Worm (Caenorhabditis elegans): Measurements from ENCODE around the gene Y57G11B.5.

- TF ChIP-seq scrt-1 (GFP tag; IDR thresholded peaks at IDR 0.05): no peak
- TF ChIP-seq flt-1 (GFP tag; IDR thresholded peaks at IDR 0.05): no peak
- TF ChIP-seq ama-1 (optimal IDR thresholded peaks at IDR 0.05): no peak
- no peak for TF ChIP-seq tra-4 (tag; optimal IDR thresholded peaks at IDR 0.05)
- TF ChIP-seq hmbx-1 (tag; optimal IDR thresholded peaks at IDR 0.05): no peak
- no peak for TF ChIP-seq sea-1 (GFP tag; conservative IDR thresholded peaks at IDR 0.05)
- TF ChIP-seq ceh-36 (tag; optimal IDR thresholded peaks at IDR 0.05): no peak
- TF ChIP-seq pes-1 (GFP tag; IDR thresholded peaks at IDR 0.05): no peak
- no peak for TF ChIP-seq F13C5.2 (tag; optimal IDR thresholded peaks at IDR 0.05)
- TF ChIP-seq tbx-11 (GFP tag; IDR thresholded peaks at IDR 0.05): no peak
- TF ChIP-seq ceh-13 (GFP tag; optimal IDR thresholded peaks at IDR 0.05): no peak
- no peak for TF ChIP-seq hnd-1 (tag; optimal IDR thresholded peaks at IDR 0.05)
- no peak for TF ChIP-seq aly-1 (tag; optimal IDR thresholded peaks at IDR 0.05)
- TF ChIP-seq B0310.2 (tag; optimal IDR thresholded peaks at IDR 0.05): no peak
These were observed 27.3 kb upstream of the Y57G11B.5 start for ce11 chrIV:14547292-14547691.

Data from whole organism, early embryonic.